Worm (Caenorhabditis elegans) whole organism, late embryonic: ENCODE measurements around the gene wrk-1.

ENCODE experiments used
- C08G9.2 ChIP-seq: sonication (generic microtip); optimal IDR thresholded peaks from 2 replicates; lab custom pipeline; 2016; ENCODE audit warnings: mild to moderate bottlenecking, missing genetic modification characterization, moderate library complexity, missing compliant biosample characterization
- C38D4.7 ChIP-seq: fragments of 200-800 bp; sonication (Bioruptor generic); optimal IDR thresholded peaks from 2 replicates; lab custom pipeline; 2018; ENCODE audit warnings: mild to moderate bottlenecking, missing genetic modification characterization, moderate library complexity, missing compliant biosample characterization
- F13H6.1 ChIP-seq: sonication (generic microtip); optimal IDR thresholded peaks from 2 replicates; lab custom pipeline; 2016; ENCODE audit warnings: missing genetic modification characterization, missing compliant biosample characterization
- K09A11.1 ChIP-seq: sonication (generic microtip); optimal IDR thresholded peaks from 2 replicates; lab custom pipeline; 2017; ENCODE audit warnings: antibody characterized with exemption, mild to moderate bottlenecking, missing genetic modification characterization, missing compliant biosample characterization; ENCODE audit not compliant: insufficient read depth
- T23F11.4 ChIP-seq: fragments of 200-800 bp; sonication (Bioruptor generic); optimal IDR thresholded peaks from 2 replicates; lab custom pipeline; 2018; ENCODE audit warnings: mild to moderate bottlenecking, missing genetic modification characterization, missing compliant biosample characterization
- ahr-1 ChIP-seq: sonication (generic microtip); optimal IDR thresholded peaks from 2 replicates; lab custom pipeline; 2016; ENCODE audit warnings: missing genetic modification characterization, missing compliant biosample characterization
- ama-1 ChIP-seq: fragments of 150-350 bp; optimal IDR thresholded peaks from 2 replicates; lab custom pipeline; 2014
- ceh-18 ChIP-seq: sonication (generic microtip); optimal IDR thresholded peaks from 2 replicates; lab custom pipeline; 2016; ENCODE audit warnings: missing genetic modification characterization, missing compliant biosample characterization
- ceh-2 ChIP-seq: sonication (generic microtip); optimal IDR thresholded peaks from 2 replicates; lab custom pipeline; 2016; ENCODE audit warnings: missing genotype, missing genetic modification characterization, missing compliant biosample characterization
- ceh-22 ChIP-seq: sonication (generic microtip); optimal IDR thresholded peaks from 2 replicates; lab custom pipeline; 2017; ENCODE audit warnings: missing biosample characterization, missing genetic modification characterization
- ceh-24 ChIP-seq: sonication (generic microtip); optimal IDR thresholded peaks from 2 replicates; lab custom pipeline; 2016; ENCODE audit warnings: mild to moderate bottlenecking, missing genetic modification characterization, missing compliant biosample characterization
- ceh-30 ChIP-seq: fragments of 150-350 bp; optimal IDR thresholded peaks from 2 replicates; lab custom pipeline; 2014; ENCODE audit warnings: missing biosample characterization, missing genetic modification characterization
- ceh-45 ChIP-seq: fragments of 200-800 bp; sonication (Bioruptor generic); IDR thresholded peaks from 2 replicates; pipeline ENCODE4 v1.3.6; 2022; ENCODE audit warnings: missing genetic modification reagents, missing genetic modification characterization, missing compliant biosample characterization
- ceh-48 ChIP-seq: sonication (generic microtip); optimal IDR thresholded peaks from 2 replicates; lab custom pipeline; 2016; ENCODE audit warnings: missing genetic modification characterization, inconsistent platforms, missing compliant biosample characterization
- ceh-6 ChIP-seq: fragments of 200-800 bp; sonication (Bioruptor generic); optimal IDR thresholded peaks from 2 replicates; lab custom pipeline; 2018; ENCODE audit warnings: mild to moderate bottlenecking, missing genetic modification characterization, missing compliant biosample characterization
- che-1 ChIP-seq: sonication (generic microtip); optimal IDR thresholded peaks from 2 replicates; lab custom pipeline; 2016; ENCODE audit warnings: mild to moderate bottlenecking, missing genetic modification characterization, missing compliant biosample characterization
- dmd-4 ChIP-seq: sonication (generic microtip); optimal IDR thresholded peaks from 2 replicates; lab custom pipeline; 2016; ENCODE audit warnings: borderline replicate concordance, missing genetic modification characterization, missing compliant biosample characterization
- dve-1 ChIP-seq: sonication (generic microtip); optimal IDR thresholded peaks from 2 replicates; lab custom pipeline; 2017; ENCODE audit warnings: antibody characterized with exemption, mild to moderate bottlenecking, missing genetic modification characterization, missing compliant biosample characterization
- elt-2 ChIP-seq: sonication (generic microtip); optimal IDR thresholded peaks from 2 replicates; lab custom pipeline; 2016; ENCODE audit warnings: missing genetic modification reagents, missing genetic modification characterization, missing compliant biosample characterization
- elt-4 ChIP-seq: sonication (generic microtip); optimal IDR thresholded peaks from 2 replicates; lab custom pipeline; 2016; ENCODE audit warnings: missing genetic modification characterization, missing compliant biosample characterization
- ets-4 ChIP-seq: sonication (generic microtip); optimal IDR thresholded peaks from 2 replicates; lab custom pipeline; 2016; ENCODE audit warnings: missing genetic modification characterization, missing compliant biosample characterization
- fax-1 ChIP-seq: sonication (generic microtip); optimal IDR thresholded peaks from 2 replicates; lab custom pipeline; 2016; ENCODE audit warnings: missing genotype, missing genetic modification characterization, missing compliant biosample characterization
- fkh-10 ChIP-seq: fragments of 150-350 bp; optimal IDR thresholded peaks from 2 replicates; lab custom pipeline; 2014; ENCODE audit warnings: missing biosample characterization, missing genetic modification reagents, missing genetic modification characterization
- fkh-6 ChIP-seq: sonication (generic microtip); optimal IDR thresholded peaks from 2 replicates; lab custom pipeline; 2016; ENCODE audit warnings: missing genetic modification characterization, missing compliant biosample characterization
- gmeb-2 ChIP-seq: sonication (generic microtip); optimal IDR thresholded peaks from 2 replicates; lab custom pipeline; 2016; ENCODE audit warnings: missing genetic modification characterization, inconsistent platforms, missing compliant biosample characterization
- hlh-13 ChIP-seq: fragments of 200-800 bp; sonication (Bioruptor generic); optimal IDR thresholded peaks from 2 replicates; lab custom pipeline; 2018; ENCODE audit warnings: mild to moderate bottlenecking, missing genetic modification characterization, missing compliant biosample characterization
- hlh-15 ChIP-seq: sonication (generic microtip); optimal IDR thresholded peaks from 2 replicates; lab custom pipeline; 2016; ENCODE audit warnings: missing genetic modification characterization, missing compliant biosample characterization
- hlh-30 ChIP-seq: sonication (generic microtip); optimal IDR thresholded peaks from 2 replicates; lab custom pipeline; 2017; ENCODE audit warnings: antibody characterized with exemption, missing genetic modification characterization, missing compliant biosample characterization; ENCODE audit not compliant: insufficient read depth
- hlh-6 ChIP-seq: sonication (generic microtip); optimal IDR thresholded peaks from 2 replicates; lab custom pipeline; 2016; ENCODE audit warnings: missing genotype, missing genetic modification characterization, missing compliant biosample characterization
- madf-2 ChIP-seq: sonication (generic microtip); optimal IDR thresholded peaks from 2 replicates; lab custom pipeline; 2017; ENCODE audit warnings: missing genetic modification characterization, missing compliant biosample characterization
- mec-3 ChIP-seq: sonication (generic microtip); optimal IDR thresholded peaks from 2 replicates; lab custom pipeline; 2016; ENCODE audit warnings: borderline replicate concordance, missing genetic modification characterization, missing compliant biosample characterization
- npax-4 ChIP-seq: sonication (generic microtip); optimal IDR thresholded peaks from 2 replicates; lab custom pipeline; 2016; ENCODE audit warnings: missing genetic modification characterization, missing compliant biosample characterization
- pat-9 ChIP-seq: fragments of 200-800 bp; sonication (Bioruptor generic); optimal IDR thresholded peaks from 2 replicates; lab custom pipeline; 2018; ENCODE audit warnings: mild to moderate bottlenecking, missing genetic modification characterization, moderate library complexity, missing compliant biosample characterization
- pax-1 ChIP-seq: fragments of 150-350 bp; optimal IDR thresholded peaks from 2 replicates; lab custom pipeline; 2014; ENCODE audit warnings: missing biosample characterization, missing genetic modification characterization
- pha-2 ChIP-seq: sonication (generic microtip); optimal IDR thresholded peaks from 2 replicates; lab custom pipeline; 2017; ENCODE audit warnings: mild to moderate bottlenecking, missing genetic modification characterization, missing compliant biosample characterization
- pha-4 ChIP-seq: fragments of 150-350 bp; optimal IDR thresholded peaks from 2 replicates; lab custom pipeline; 2018; ENCODE audit warnings: missing biosample characterization, missing genetic modification reagents, missing genetic modification characterization
- pqm-1 ChIP-seq: sonication (generic microtip); optimal IDR thresholded peaks from 2 replicates; lab custom pipeline; 2016; ENCODE audit warnings: missing genetic modification characterization, missing compliant biosample characterization
- rnt-1 ChIP-seq: sonication (generic microtip); optimal IDR thresholded peaks from 2 replicates; lab custom pipeline; 2016; ENCODE audit warnings: missing genetic modification characterization, missing compliant biosample characterization
- sdc-2 ChIP-seq: sonication (generic microtip); optimal IDR thresholded peaks from 2 replicates; lab custom pipeline; 2016; ENCODE audit warnings: missing genotype, missing genetic modification characterization, missing compliant biosample characterization
- sox-2 ChIP-seq: fragments of 200-800 bp; sonication (Bioruptor generic); IDR thresholded peaks from 2 replicates; pipeline ENCODE4 v1.3.6; 2022; ENCODE audit warnings: missing genetic modification reagents, missing genetic modification characterization, missing compliant biosample characterization
- sox-4 ChIP-seq: sonication (generic microtip); optimal IDR thresholded peaks from 2 replicates; lab custom pipeline; 2017; ENCODE audit warnings: mild to moderate bottlenecking, missing genetic modification characterization, inconsistent platforms, missing compliant biosample characterization
- syd-9 ChIP-seq: sonication (generic microtip); optimal IDR thresholded peaks from 2 replicates; lab custom pipeline; 2016; ENCODE audit warnings: mild to moderate bottlenecking, missing genetic modification characterization, moderate library complexity, missing compliant biosample characterization
- tbx-2 ChIP-seq: sonication (generic microtip); optimal IDR thresholded peaks from 2 replicates; lab custom pipeline; 2016; ENCODE audit warnings: missing genetic modification characterization, missing compliant biosample characterization
- tbx-7 ChIP-seq: sonication (generic microtip); optimal IDR thresholded peaks from 2 replicates; lab custom pipeline; 2016; ENCODE audit warnings: missing genotype, missing genetic modification characterization, missing compliant biosample characterization
- unc-3 ChIP-seq, 2 experiments: fragments of 200-800 bp in 1 of 2; sonication (Bioruptor generic) in 1 of 2; sonication (generic microtip) in 1 of 2; conservative IDR thresholded peaks in 1 of 2; optimal IDR thresholded peaks in 1 of 2; 2 replicates each; pipeline versions ENCODE4 v1.3.6 to Lab custom; 2016 to 2022; ENCODE audit warnings: missing compliant biosample characterization in 2 of 2, missing genetic modification characterization in 2 of 2, missing genetic modification reagents in 1 of 2
- unc-42 ChIP-seq: sonication (generic microtip); optimal IDR thresholded peaks from 2 replicates; lab custom pipeline; 2016; ENCODE audit warnings: missing genotype, missing genetic modification characterization, missing compliant biosample characterization
- unc-55 ChIP-seq: sonication (generic microtip); optimal IDR thresholded peaks from 2 replicates; lab custom pipeline; 2017; ENCODE audit warnings: missing biosample characterization, missing genetic modification reagents, missing genetic modification characterization
- unc-86 ChIP-seq: sonication (generic microtip); optimal IDR thresholded peaks from 2 replicates; lab custom pipeline; 2016; ENCODE audit warnings: missing genetic modification characterization, missing compliant biosample characterization
- zip-5 ChIP-seq: sonication (generic microtip); optimal IDR thresholded peaks from 2 replicates; lab custom pipeline; 2016; ENCODE audit warnings: missing genetic modification characterization, missing compliant biosample characterization
- ztf-16 ChIP-seq: sonication (generic microtip); optimal IDR thresholded peaks from 2 replicates; lab custom pipeline; 2017; ENCODE audit warnings: missing genetic modification characterization, missing compliant biosample characterization

wrk-1 gene

ce11 chrX:8386068-8386851, 6.1 kb downstream of the wrk-1 start (continued):
- TF ChIP-seq zip-5 (tag; lab: Kevin White, UChicago) (peak; percentile 56), ets-4 (tag; lab: Kevin White, UChicago) (no peak), syd-9 (tag; lab: Kevin White, UChicago) (peak; percentile 77), fax-1 (peak; percentile 64), fkh-10 (GFP tag; lab: Kevin White, UChicago) (no peak), hlh-13 (GFP tag; lab: Kevin White, UChicago) (peak; percentile 50), madf-2 (tag; lab: Kevin White, UChicago) (peak; percentile 57), ceh-2 (tag; lab: Kevin White, UChicago) (peak; percentile 81), pax-1 (tag; lab: Kevin White, UChicago) (no peak), ceh-18 (tag; lab: Kevin White, UChicago) (peak; percentile 60), unc-3 (GFP tag; conservative IDR thresholded peaks at IDR 0.05; lab: Robert Waterston, UW) (peak; percentile 73), unc-3 (tag; optimal IDR thresholded peaks at IDR 0.05; lab: Kevin White, UChicago) (peak; percentile 69), che-1 (tag; lab: Kevin White, UChicago) (peak; percentile 77), ceh-6 (peak; percentile 54), elt-4 (no peak), ahr-1 (tag; lab: Kevin White, UChicago) (peak; percentile 44), T23F11.4 (peak; percentile 46), dmd-4 (tag; lab: Kevin White, UChicago) (no peak), ztf-16 (tag; lab: Kevin White, UChicago) (peak; percentile 71), fkh-6 (tag; lab: Kevin White, UChicago) (peak; percentile 30), gmeb-2 (tag; lab: Kevin White, UChicago) (peak; percentile 62), unc-42 (tag; lab: Kevin White, UChicago) (peak; percentile 39), unc-86 (tag; lab: Kevin White, UChicago) (peak; percentile 67), sox-4 (tag; lab: Kevin White, UChicago) (peak; percentile 52), pha-2 (peak; percentile 74), elt-2 (peak; percentile 86), sox-2 (peak; percentile 65; the same call in 1 of the 2 replicates), mec-3 (tag; lab: Kevin White, UChicago) (no peak), sdc-2 (tag; lab: Kevin White, UChicago) (peak; percentile 76), ama-1 (lab: Kevin White, UChicago) (no peak), dve-1 (tag; lab: Kevin White, UChicago) (peak; percentile 71), hlh-30 (tag; lab: Kevin White, UChicago) (peak; percentile 22), ceh-24 (tag; lab: Kevin White, UChicago) (peak; percentile 34), npax-4 (tag; lab: Kevin White, UChicago) (peak; percentile 25), C08G9.2 (tag; lab: Kevin White, UChicago) (peak; percentile 70), rnt-1 (tag; lab: Kevin White, UChicago) (peak; percentile 42), F13H6.1 (tag; lab: Kevin White, UChicago) (no peak), hlh-15 (peak; percentile 4), unc-55 (GFP tag; lab: Kevin White, UChicago) (no peak), ceh-30 (tag; lab: Kevin White, UChicago) (no peak), pqm-1 (tag; lab: Kevin White, UChicago) (no peak), pha-4 (tag; lab: Kevin White, UChicago) (no peak), hlh-6 (tag; lab: Kevin White, UChicago) (peak; percentile 62), C38D4.7 (GFP tag; lab: Kevin White, UChicago) (peak; percentile 72), pat-9 (tag; lab: Kevin White, UChicago) (peak; percentile 68), K09A11.1 (tag; lab: Kevin White, UChicago) (peak; percentile 53), ceh-48 (tag; lab: Kevin White, UChicago) (peak; percentile 15), ceh-22 (peak; percentile 44), tbx-2 (tag; lab: Kevin White, UChicago) (peak; percentile 69), ceh-45 (no peak), tbx-7 (tag; lab: Kevin White, UChicago) (no peak)
